Worm (Caenorhabditis elegans) whole organism, L4 larva: ENCODE results near the gene Y37D8A.6.

ENCODE experiments used
- D1046.2 ChIP-seq: fragments of 200-800 bp; sonication (Bioruptor generic); IDR thresholded peaks from 2 replicates; pipeline ENCODE4 v1.3.6; 2022; ENCODE audit warnings: missing genetic modification characterization, missing compliant biosample characterization
- F26F4.8 ChIP-seq: fragments of 200-800 bp; sonication (Bioruptor generic); conservative IDR thresholded peaks from 2 replicates; pipeline ENCODE4 v1.3.6; 2022; ENCODE audit warnings: missing genetic modification characterization, missing compliant biosample characterization
- F37D6.2 ChIP-seq: sonication (generic microtip); optimal IDR thresholded peaks from 2 replicates; lab custom pipeline; 2016; ENCODE audit warnings: mild to moderate bottlenecking, missing genetic modification characterization, missing compliant biosample characterization
- F49E8.2 ChIP-seq: sonication (generic microtip); optimal IDR thresholded peaks from 2 replicates; lab custom pipeline; 2016; ENCODE audit warnings: missing compliant biosample characterization, mild to moderate bottlenecking, missing genetic modification characterization, borderline replicate concordance
- Y105C5A.15 ChIP-seq: fragments of 200-800 bp; sonication (Bioruptor generic); IDR thresholded peaks from 2 replicates; pipeline ENCODE4 v1.3.6; 2022; ENCODE audit warnings: missing genetic modification characterization, missing compliant biosample characterization
- Y75B8A.6 ChIP-seq: fragments of 200-800 bp; sonication (Bioruptor generic); IDR thresholded peaks from 2 replicates; pipeline ENCODE4 v1.3.6; 2022; ENCODE audit warnings: missing genetic modification reagents, missing genetic modification characterization, missing compliant biosample characterization
- arid-1 ChIP-seq: fragments of 200-800 bp; sonication (Bioruptor generic); conservative IDR thresholded peaks from 2 replicates; pipeline ENCODE4 v1.3.6; 2022; ENCODE audit warnings: missing genetic modification reagents, missing genetic modification characterization, missing compliant biosample characterization
- ceh-20 ChIP-seq: fragments of 200-800 bp; sonication (Bioruptor generic); IDR thresholded peaks from 2 replicates; pipeline ENCODE4 v1.3.6; 2022; ENCODE audit warnings: missing genetic modification reagents, missing genetic modification characterization, missing compliant biosample characterization
- ceh-28 ChIP-seq: fragments of 150-350 bp; optimal IDR thresholded peaks from 2 replicates; lab custom pipeline; 2014; ENCODE audit warnings: missing biosample characterization, missing genetic modification reagents, missing genetic modification characterization
- ceh-44 ChIP-seq: fragments of 200-800 bp; sonication (Bioruptor generic); IDR thresholded peaks from 2 replicates; pipeline ENCODE4 v1.3.6; 2022; ENCODE audit warnings: missing genetic modification reagents, missing genetic modification characterization, missing compliant biosample characterization
- ceh-62 ChIP-seq: sonication (generic microtip); optimal IDR thresholded peaks from 2 replicates; lab custom pipeline; 2017; ENCODE audit warnings: missing biosample characterization, missing genetic modification characterization
- ces-1 ChIP-seq: fragments of 150-350 bp; sonication (generic microtip); optimal IDR thresholded peaks from 4 replicates; lab custom pipeline; 2014; ENCODE audit warnings: missing biosample characterization, missing genetic modification reagents, missing genetic modification characterization
- dmd-6 ChIP-seq: fragments of 200-800 bp; sonication (Bioruptor generic); IDR thresholded peaks from 2 replicates; pipeline ENCODE4 v1.3.6; 2022; ENCODE audit warnings: missing genetic modification reagents, missing genetic modification characterization, missing compliant biosample characterization
- dmd-8 ChIP-seq: fragments of 200-800 bp; sonication (Bioruptor generic); IDR thresholded peaks from 2 replicates; pipeline ENCODE4 v1.3.6; 2022; ENCODE audit warnings: missing genetic modification characterization, missing compliant biosample characterization
- dve-1 ChIP-seq: sonication (generic microtip); optimal IDR thresholded peaks from 2 replicates; lab custom pipeline; 2017; ENCODE audit warnings: antibody characterized with exemption, mild to moderate bottlenecking, missing genetic modification characterization, missing compliant biosample characterization; ENCODE audit not compliant: insufficient read depth
- egl-43 ChIP-seq: fragments of 200-800 bp; sonication (Bioruptor generic); IDR thresholded peaks from 2 replicates; pipeline ENCODE4 v1.3.6; 2022; ENCODE audit warnings: missing genetic modification reagents, missing genetic modification characterization, missing compliant biosample characterization
- fkh-10 ChIP-seq: fragments of 150-350 bp; optimal IDR thresholded peaks from 2 replicates; lab custom pipeline; 2014; ENCODE audit warnings: missing biosample characterization, missing genetic modification reagents, missing genetic modification characterization
- gei-8 ChIP-seq: fragments of 200-800 bp; sonication (Bioruptor generic); optimal IDR thresholded peaks from 2 replicates; lab custom pipeline; 2018; ENCODE audit warnings: mild to moderate bottlenecking, missing genetic modification characterization, missing compliant biosample characterization
- jun-1 ChIP-seq: fragments of 150-350 bp; optimal IDR thresholded peaks from 2 replicates; lab custom pipeline; 2014; ENCODE audit warnings: missing biosample characterization, missing genetic modification reagents, missing genetic modification characterization
- lim-7 ChIP-seq: fragments of 200-800 bp; sonication (Bioruptor generic); IDR thresholded peaks from 2 replicates; pipeline ENCODE4 v1.3.6; 2022; ENCODE audit warnings: missing genetic modification characterization, missing compliant biosample characterization
- lin-1 ChIP-seq: fragments of 200-800 bp; sonication (Bioruptor generic); IDR thresholded peaks from 2 replicates; pipeline ENCODE4 v1.3.6; 2022; ENCODE audit warnings: missing genetic modification reagents, missing genetic modification characterization, missing compliant biosample characterization
- lin-13 ChIP-seq: fragments of 150-350 bp; optimal IDR thresholded peaks from 2 replicates; lab custom pipeline; 2014; ENCODE audit warnings: missing biosample characterization, missing genetic modification reagents, missing genetic modification characterization
- lin-15B ChIP-seq: fragments of 150-350 bp; sonication (generic microtip); optimal IDR thresholded peaks from 3 replicates; lab custom pipeline; 2014; ENCODE audit warnings: missing biosample characterization, missing genetic modification characterization
- lin-29 ChIP-seq: fragments of 200-800 bp; sonication (Bioruptor generic); IDR thresholded peaks from 2 replicates; pipeline ENCODE4 v1.3.6; 2022; ENCODE audit warnings: missing genetic modification reagents, missing genetic modification characterization, missing compliant biosample characterization
- lin-39 ChIP-seq: fragments of 150-350 bp; optimal IDR thresholded peaks from 2 replicates; lab custom pipeline; 2014; ENCODE audit warnings: missing biosample characterization, missing genetic modification reagents, missing genetic modification characterization
- lsy-2 ChIP-seq, 2 experiments: fragments of 150-350 bp in 1 of 2; sonication (generic microtip) in 1 of 2; optimal IDR thresholded peaks; 2 replicates each; lab custom pipeline; 2014 to 2017; ENCODE audit warnings: missing biosample characterization in 2 of 2, missing genetic modification characterization in 2 of 2
- madf-5 ChIP-seq, 2 experiments: fragments of 200-800 bp; sonication (Bioruptor generic); IDR thresholded peaks; 2 replicates each; pipeline ENCODE4 v1.3.6; 2022; ENCODE audit warnings: missing compliant biosample characterization in 2 of 2, missing genetic modification characterization in 2 of 2
- madf-9 ChIP-seq: fragments of 200-800 bp; sonication (Bioruptor generic); conservative IDR thresholded peaks from 2 replicates; pipeline ENCODE4 v1.3.6; 2022; ENCODE audit warnings: missing genetic modification reagents, missing genetic modification characterization, missing compliant biosample characterization
- mdt-29 ChIP-seq: fragments of 200-800 bp; sonication (Bioruptor generic); IDR thresholded peaks from 2 replicates; pipeline ENCODE4 v1.3.6; 2022; ENCODE audit warnings: missing genetic modification reagents, missing genetic modification characterization, missing compliant biosample characterization
- mep-1 ChIP-seq: fragments of 150-350 bp; sonication (generic microtip); optimal IDR thresholded peaks from 3 replicates; lab custom pipeline; 2014; ENCODE audit warnings: missing biosample characterization, missing genetic modification characterization
- mes-2 ChIP-seq: sonication (generic microtip); optimal IDR thresholded peaks from 2 replicates; lab custom pipeline; 2016; ENCODE audit warnings: missing genotype, mild to moderate bottlenecking, missing genetic modification characterization, missing compliant biosample characterization; ENCODE audit not compliant: poor library complexity, severe bottlenecking
- nhr-102 ChIP-seq: sonication (generic microtip); optimal IDR thresholded peaks from 2 replicates; lab custom pipeline; 2016; ENCODE audit warnings: mild to moderate bottlenecking, missing genetic modification characterization, moderate library complexity, missing compliant biosample characterization
- nhr-11 ChIP-seq: fragments of 150-350 bp; optimal IDR thresholded peaks from 2 replicates; lab custom pipeline; 2014; ENCODE audit warnings: missing biosample characterization, missing genetic modification characterization
- nhr-42 ChIP-seq: fragments of 200-800 bp; sonication (Bioruptor generic); IDR thresholded peaks from 2 replicates; pipeline ENCODE4 v1.3.6; 2022; ENCODE audit warnings: missing genetic modification characterization, missing compliant biosample characterization
- nhr-48 ChIP-seq: sonication (generic microtip); optimal IDR thresholded peaks from 2 replicates; lab custom pipeline; 2016; ENCODE audit warnings: mild to moderate bottlenecking, missing genetic modification characterization, missing compliant biosample characterization
- nhr-6 ChIP-seq: fragments of 150-350 bp; optimal IDR thresholded peaks from 2 replicates; lab custom pipeline; 2014; ENCODE audit warnings: missing biosample characterization, missing genetic modification characterization
- nhr-77 ChIP-seq: fragments of 150-350 bp; optimal IDR thresholded peaks from 2 replicates; lab custom pipeline; 2014; ENCODE audit warnings: missing biosample characterization, missing genetic modification characterization
- sdz-12 ChIP-seq: fragments of 200-800 bp; sonication (Bioruptor generic); optimal IDR thresholded peaks from 2 replicates; lab custom pipeline; 2018; ENCODE audit warnings: mild to moderate bottlenecking, missing genetic modification characterization, missing compliant biosample characterization
- skn-1 ChIP-seq: fragments of 150-350 bp; optimal IDR thresholded peaks from 2 replicates; lab custom pipeline; 2014; ENCODE audit warnings: missing biosample characterization, missing genetic modification characterization
- snpc-4 ChIP-seq: fragments of 150-350 bp; optimal IDR thresholded peaks from 2 replicates; lab custom pipeline; 2014; ENCODE audit warnings: missing biosample characterization, missing genetic modification characterization
- spr-1 ChIP-seq: sonication (generic microtip); optimal IDR thresholded peaks from 2 replicates; lab custom pipeline; 2016; ENCODE audit warnings: mild to moderate bottlenecking, missing genetic modification characterization, missing compliant biosample characterization
- tra-1 ChIP-seq: fragments of 200-800 bp; sonication (Bioruptor generic); IDR thresholded peaks from 2 replicates; pipeline ENCODE4 v1.3.6; 2022; ENCODE audit warnings: missing genetic modification reagents, missing genetic modification characterization, missing compliant biosample characterization
- unc-130 ChIP-seq: sonication (generic microtip); optimal IDR thresholded peaks from 2 replicates; lab custom pipeline; 2016; ENCODE audit warnings: missing genetic modification reagents, missing genetic modification characterization, missing compliant biosample characterization
- unc-39 ChIP-seq: sonication (generic microtip); optimal IDR thresholded peaks from 2 replicates; lab custom pipeline; 2017; ENCODE audit warnings: missing biosample characterization, missing genetic modification characterization
- unc-62 ChIP-seq, 3 experiments: fragments of 150-350 bp in 1 of 3; sonication (generic microtip); optimal IDR thresholded peaks in 2 of 3; peaks in 1 of 3; 1 replicate in 1 of 3; 2 replicates in 2 of 3; lab custom pipeline; 2014 to 2017; ENCODE audit warnings: missing biosample characterization in 3 of 3, missing genetic modification characterization in 3 of 3, missing genetic modification reagents in 3 of 3, missing genotype in 1 of 3
- zfp-3 ChIP-seq: fragments of 200-800 bp; sonication (Bioruptor generic); conservative IDR thresholded peaks from 2 replicates; pipeline ENCODE4 v1.3.6; 2022; ENCODE audit warnings: missing genetic modification reagents, missing genetic modification characterization, missing compliant biosample characterization
- zip-2 ChIP-seq: fragments of 150-350 bp; optimal IDR thresholded peaks from 2 replicates; lab custom pipeline; 2014; ENCODE audit warnings: missing biosample characterization, missing genetic modification characterization
- ztf-11 ChIP-seq: fragments of 150-350 bp; optimal IDR thresholded peaks from 2 replicates; lab custom pipeline; 2014; ENCODE audit warnings: missing biosample characterization, missing genetic modification characterization
- ztf-7 ChIP-seq: fragments of 150-350 bp; optimal IDR thresholded peaks from 2 replicates; lab custom pipeline; 2014; ENCODE audit warnings: missing biosample characterization, missing genetic modification characterization

The Y37D8A.6 gene

ce11 chrIII:12875653-12876052 is 5.6 kb upstream of the Y37D8A.6 start (continued):
- no peak for TF ChIP-seq ztf-7
- TF ChIP-seq, all 104 proteins: peak for 4

- TF ChIP-seq mep-1 (tag; lab: Kevin White, UChicago), result peak; percentile 96
- peak; percentile 56 for TF ChIP-seq zip-2 (tag; lab: Kevin White, UChicago)
- TF ChIP-seq lin-15B (tag; lab: Kevin White, UChicago), result peak; percentile 59
- TF ChIP-seq F26F4.8 (GFP tag; lab: Robert Waterston, UW), result no peak
- TF ChIP-seq ztf-11 (tag; lab: Kevin White, UChicago), result no peak
- TF ChIP-seq madf-5 (GFP tag; IDR thresholded peaks at IDR 0.05; lab: Robert Waterston, UW), result 0 out of 4 replicates have a peak, but pooled peaks of 1 of the 2 experiments have one; percentile 39
- peak; percentile 72; the same call in 1 of the 2 replicates for TF ChIP-seq egl-43 (GFP tag; lab: Robert Waterston, UW)
- TF ChIP-seq Y105C5A.15, result no peak
- peak; percentile 91 for TF ChIP-seq dve-1 (tag; lab: Kevin White, UChicago)
- peak; percentile 74 for TF ChIP-seq nhr-6 (tag; lab: Kevin White, UChicago)
- no peak for TF ChIP-seq gei-8
- peak; percentile 88 for TF ChIP-seq arid-1 (GFP tag; lab: Robert Waterston, UW)
- peak; percentile 93 for TF ChIP-seq unc-130 (GFP tag; lab: Kevin White, UChicago)
- peak; percentile 61 for TF ChIP-seq nhr-77 (tag; lab: Kevin White, UChicago)
- TF ChIP-seq spr-1 (tag; lab: Kevin White, UChicago), result peak; percentile 77
- TF ChIP-seq Y75B8A.6 (GFP tag; lab: Robert Waterston, UW), result no peak
- TF ChIP-seq ceh-62 (tag; lab: Kevin White, UChicago), result no peak
- TF ChIP-seq madf-9 (GFP tag; lab: Robert Waterston, UW), result peak; percentile 64
- TF ChIP-seq F37D6.2 (tag; lab: Kevin White, UChicago), result peak; percentile 71
- peak; percentile 47 for TF ChIP-seq ceh-28 (tag; lab: Kevin White, UChicago)
- TF ChIP-seq lin-39 (tag; lab: Kevin White, UChicago), result no peak
- TF ChIP-seq unc-62 (GFP tag; optimal IDR thresholded peaks at IDR 0.05 in 1 of 2; lab: Kevin White, UChicago), result peak in 1 of 2 experiments; percentile 98
- TF ChIP-seq unc-62 (tag; optimal IDR thresholded peaks at IDR 0.05; lab: Kevin White, UChicago), result no peak
- 0 out of 2 replicates have a peak, but pooled peaks have one; percentile 52 for TF ChIP-seq lim-7
- TF ChIP-seq jun-1, result peak; percentile 49
- no peak for TF ChIP-seq dmd-8 (GFP tag; lab: Robert Waterston, UW)
- 0 out of 2 replicates have a peak, but pooled peaks have one; percentile 35 for TF ChIP-seq zfp-3 (GFP tag; lab: Robert Waterston, UW)
- peak; percentile 48 for TF ChIP-seq dmd-6 (GFP tag; lab: Robert Waterston, UW)
- TF ChIP-seq snpc-4 (tag; lab: Kevin White, UChicago), result no peak
- TF ChIP-seq lin-13, result peak; percentile 95
- peak; percentile 67 for TF ChIP-seq nhr-42
- no peak for TF ChIP-seq mdt-29 (GFP tag; lab: Robert Waterston, UW)
- TF ChIP-seq lsy-2 (tag; optimal IDR thresholded peaks at IDR 0.05; lab: Kevin White, UChicago), result peak; percentile 75 to 94
- TF ChIP-seq nhr-48, result peak; percentile 1
- no peak for TF ChIP-seq tra-1
- no peak for TF ChIP-seq D1046.2 (GFP tag; lab: Robert Waterston, UW)
- peak; percentile 35 for TF ChIP-seq nhr-11 (tag; lab: Kevin White, UChicago)
- TF ChIP-seq fkh-10 (GFP tag; lab: Kevin White, UChicago), result peak; percentile 74
- no peak for TF ChIP-seq unc-39 (tag; lab: Kevin White, UChicago)
- 0 out of 2 replicates have a peak, but pooled peaks have one; percentile 42 for TF ChIP-seq ceh-44 (GFP tag; lab: Robert Waterston, UW)
- peak; percentile 45 for TF ChIP-seq ces-1 (GFP tag; lab: Kevin White, UChicago)
- TF ChIP-seq F49E8.2, result peak; percentile 60
- TF ChIP-seq ceh-20 (GFP tag; lab: Robert Waterston, UW), result peak; percentile 74
- TF ChIP-seq lin-1 (GFP tag; lab: Robert Waterston, UW), result peak; percentile 37; the same call in 1 of the 2 replicates
- no peak for TF ChIP-seq sdz-12 (GFP tag; lab: Kevin White, UChicago)
- TF ChIP-seq skn-1 (tag; lab: Kevin White, UChicago), result no peak
- TF ChIP-seq nhr-102, result peak; percentile 78
- TF ChIP-seq lin-29 (GFP tag; lab: Robert Waterston, UW), result no peak
- peak; percentile 97 for TF ChIP-seq mes-2
Measured at ce11 chrIII:12874606-12875066, 4.5 kb upstream of the Y37D8A.6 start, which contains the start of the genes mrg-1 and spcs-2. mrg-1 (minus strand) TSS chrIII:12874656. spcs-2 (plus strand) TSS chrIII:12875031.
